Worm (Caenorhabditis elegans) whole organism, L2 larva: ENCODE measurements around the gene fbxb-64.

Source experiments
- C34F6.9 ChIP-seq: fragments of 150-350 bp; optimal IDR thresholded peaks from 2 replicates; lab custom pipeline; 2014; ENCODE audit warnings: missing biosample characterization, missing genetic modification characterization
- F13H6.1 ChIP-seq: sonication (generic microtip); optimal IDR thresholded peaks from 2 replicates; lab custom pipeline; 2016; ENCODE audit warnings: missing genetic modification characterization, missing compliant biosample characterization
- R02D3.7 ChIP-seq: fragments of 150-350 bp; optimal IDR thresholded peaks from 2 replicates; lab custom pipeline; 2014; ENCODE audit warnings: missing biosample characterization, missing genetic modification characterization
- ZK546.5 ChIP-seq: sonication (generic microtip); optimal IDR thresholded peaks from 2 replicates; lab custom pipeline; 2017; ENCODE audit warnings: missing biosample characterization, missing genetic modification characterization
- aly-2 ChIP-seq: fragments of 150-350 bp; optimal IDR thresholded peaks from 2 replicates; lab custom pipeline; 2014; ENCODE audit warnings: missing biosample characterization, missing genetic modification characterization
- blmp-1 ChIP-seq: sonication (generic microtip); optimal IDR thresholded peaks from 2 replicates; lab custom pipeline; 2017; ENCODE audit warnings: missing genetic modification characterization, mild to moderate bottlenecking, missing compliant biosample characterization, antibody characterized with exemption, moderate library complexity; ENCODE audit not compliant: insufficient read depth
- ceh-82 ChIP-seq: fragments of 150-350 bp; optimal IDR thresholded peaks from 2 replicates; lab custom pipeline; 2014; ENCODE audit warnings: missing biosample characterization, missing genetic modification characterization
- crh-2 ChIP-seq: sonication (generic microtip); optimal IDR thresholded peaks from 2 replicates; lab custom pipeline; 2017; ENCODE audit warnings: missing biosample characterization, missing genetic modification characterization
- dmd-4 ChIP-seq: sonication (generic microtip); optimal IDR thresholded peaks from 2 replicates; lab custom pipeline; 2017; ENCODE audit warnings: missing biosample characterization, missing genetic modification characterization
- elt-1 ChIP-seq: fragments of 150-350 bp; optimal IDR thresholded peaks from 2 replicates; lab custom pipeline; 2014; ENCODE audit warnings: missing biosample characterization, missing genetic modification characterization
- elt-3 ChIP-seq: sonication (generic microtip); optimal IDR thresholded peaks from 2 replicates; lab custom pipeline; 2017; ENCODE audit warnings: missing biosample characterization, missing genetic modification characterization
- fos-1 ChIP-seq: fragments of 150-350 bp; optimal IDR thresholded peaks from 2 replicates; lab custom pipeline; 2014; ENCODE audit warnings: missing biosample characterization, missing genetic modification characterization
- gmeb-1 ChIP-seq: fragments of 150-350 bp; optimal IDR thresholded peaks from 2 replicates; lab custom pipeline; 2014; ENCODE audit warnings: missing biosample characterization, missing genetic modification characterization
- lin-39 ChIP-seq: fragments of 150-350 bp; optimal IDR thresholded peaks from 2 replicates; lab custom pipeline; 2014; ENCODE audit warnings: missing biosample characterization, missing genetic modification reagents, missing genetic modification characterization
- lsy-2 ChIP-seq, 2 experiments: fragments of 150-350 bp in 1 of 2; sonication (generic microtip) in 1 of 2; optimal IDR thresholded peaks; 2 replicates each; lab custom pipeline; 2014 to 2017; ENCODE audit warnings: missing biosample characterization in 2 of 2, missing genetic modification characterization in 2 of 2
- mab-5 ChIP-seq: fragments of 150-350 bp; optimal IDR thresholded peaks from 2 replicates; lab custom pipeline; 2014; ENCODE audit warnings: missing biosample characterization, missing genetic modification characterization
- mbf-1 ChIP-seq: sonication (generic microtip); optimal IDR thresholded peaks from 2 replicates; lab custom pipeline; 2017; ENCODE audit warnings: missing biosample characterization, missing genetic modification characterization
- nhr-10 ChIP-seq: sonication (generic microtip); optimal IDR thresholded peaks from 2 replicates; lab custom pipeline; 2017; ENCODE audit warnings: missing biosample characterization, missing genetic modification characterization
- nhr-129 ChIP-seq: fragments of 150-350 bp; optimal IDR thresholded peaks from 2 replicates; lab custom pipeline; 2014; ENCODE audit warnings: missing biosample characterization, missing genetic modification characterization
- nhr-21 ChIP-seq: fragments of 150-350 bp; optimal IDR thresholded peaks from 2 replicates; lab custom pipeline; 2014; ENCODE audit warnings: missing biosample characterization, missing genetic modification characterization
- nhr-237 ChIP-seq: fragments of 150-350 bp; optimal IDR thresholded peaks from 2 replicates; lab custom pipeline; 2014; ENCODE audit warnings: missing biosample characterization, missing genetic modification characterization
- nhr-25 ChIP-seq: fragments of 150-350 bp; sonication (generic microtip); optimal IDR thresholded peaks from 3 replicates; lab custom pipeline; 2014; ENCODE audit warnings: missing biosample characterization, missing genetic modification characterization
- nhr-6 ChIP-seq: fragments of 150-350 bp; optimal IDR thresholded peaks from 2 replicates; lab custom pipeline; 2014; ENCODE audit warnings: missing biosample characterization, missing genetic modification characterization
- peb-1 ChIP-seq: fragments of 150-350 bp; optimal IDR thresholded peaks from 2 replicates; lab custom pipeline; 2014; ENCODE audit warnings: missing biosample characterization, missing genetic modification characterization
- sem-4 ChIP-seq: fragments of 150-350 bp; optimal IDR thresholded peaks from 2 replicates; lab custom pipeline; 2014; ENCODE audit warnings: missing biosample characterization, missing genetic modification reagents, missing genetic modification characterization
- sma-3 ChIP-seq: sonication (generic microtip); optimal IDR thresholded peaks from 2 replicates; lab custom pipeline; 2016; ENCODE audit warnings: missing genetic modification reagents, missing genetic modification characterization, missing compliant biosample characterization
- sma-9 ChIP-seq, 2 experiments: fragments of 150-350 bp in 1 of 2; sonication (generic microtip) in 1 of 2; optimal IDR thresholded peaks; 2 replicates each; lab custom pipeline; 2014 to 2016; ENCODE audit warnings: missing genetic modification characterization in 2 of 2, mild to moderate bottlenecking in 1 of 2, missing biosample characterization in 1 of 2, missing compliant biosample characterization in 1 of 2, missing genetic modification reagents in 1 of 2, moderate library complexity in 1 of 2
- unc-62 ChIP-seq: fragments of 150-350 bp; optimal IDR thresholded peaks from 2 replicates; lab custom pipeline; 2014; ENCODE audit warnings: missing biosample characterization, missing genetic modification reagents, missing genetic modification characterization
- zag-1 ChIP-seq: fragments of 150-350 bp; optimal IDR thresholded peaks from 2 replicates; lab custom pipeline; 2014; ENCODE audit warnings: missing biosample characterization, missing genetic modification characterization
- ztf-11 ChIP-seq: sonication (generic microtip); optimal IDR thresholded peaks from 2 replicates; lab custom pipeline; 2017; ENCODE audit warnings: missing biosample characterization, missing genetic modification characterization
- ztf-4 ChIP-seq: fragments of 150-350 bp; optimal IDR thresholded peaks from 2 replicates; lab custom pipeline; 2014; ENCODE audit warnings: missing biosample characterization, missing genetic modification characterization

fbxb-64 gene

ce11 chrV:19285921-19286320, 27.2 kb upstream of the fbxb-64 start:
- TF ChIP-seq zag-1: no peak
- no peak for TF ChIP-seq R02D3.7 (tag; lab: Kevin White, UChicago)
- TF ChIP-seq ZK546.5 (tag; lab: Kevin White, UChicago): no peak

ce11 chrV:19288073-19288805, 24.8 kb upstream of the fbxb-64 start, which contains the start of the genes F55C9.3 and fbxb-57:
Gene F55C9.3, minus strand, starts transcription at chrV:19288173.
Gene fbxb-57, plus strand, starts transcription at chrV:19288755.
- TF ChIP-seq sma-9 (GFP tag; optimal IDR thresholded peaks at IDR 0.05; lab: Kevin White, UChicago) (no peak), sma-9 (tag; optimal IDR thresholded peaks at IDR 0.05; lab: Kevin White, UChicago) (no peak), lsy-2 (tag; optimal IDR thresholded peaks at IDR 0.05; lab: Kevin White, UChicago) (no peak), unc-62 (GFP tag; lab: Kevin White, UChicago) (no peak), dmd-4 (tag; lab: Kevin White, UChicago) (no peak), ZK546.5 (tag; lab: Kevin White, UChicago) (no peak)

ce11 chrV:19293025-19293424, 20.1 kb upstream of the fbxb-64 start, which contains the start of gene F55C9.5:
Gene F55C9.5, minus strand, starts transcription at chrV:19293125.
- TF ChIP-seq elt-1 (tag; lab: Kevin White, UChicago): no peak
- no peak for TF ChIP-seq sem-4 (tag; lab: Kevin White, UChicago)
- TF ChIP-seq nhr-129 (tag; lab: Kevin White, UChicago): no peak
- TF ChIP-seq F13H6.1 (tag; lab: Kevin White, UChicago): no peak
- no peak for TF ChIP-seq gmeb-1 (tag; lab: Kevin White, UChicago)
- TF ChIP-seq nhr-25 (tag; lab: Kevin White, UChicago): no peak
- TF ChIP-seq blmp-1 (tag; lab: Kevin White, UChicago): no peak
- TF ChIP-seq C34F6.9 (tag; lab: Kevin White, UChicago): no peak
- TF ChIP-seq ztf-4 (tag; lab: Kevin White, UChicago): no peak
- no peak for TF ChIP-seq dmd-4 (tag; lab: Kevin White, UChicago)
- no peak for TF ChIP-seq lin-39 (tag; lab: Kevin White, UChicago)
- no peak for TF ChIP-seq zag-1
- TF ChIP-seq unc-62 (GFP tag; lab: Kevin White, UChicago): no peak
- no peak for TF ChIP-seq nhr-10 (tag; lab: Kevin White, UChicago)
- no peak for TF ChIP-seq mbf-1 (tag; lab: Kevin White, UChicago)
- TF ChIP-seq peb-1 (tag; lab: Kevin White, UChicago): no peak
- TF ChIP-seq nhr-6: no peak
- TF ChIP-seq sma-3 (GFP tag; lab: Kevin White, UChicago): no peak
- no peak for TF ChIP-seq elt-3 (tag; lab: Kevin White, UChicago)
- TF ChIP-seq R02D3.7 (tag; lab: Kevin White, UChicago): no peak

- no peak for TF ChIP-seq sma-9 (GFP tag; optimal IDR thresholded peaks at IDR 0.05; lab: Kevin White, UChicago)
- no peak for TF ChIP-seq sma-9 (tag; optimal IDR thresholded peaks at IDR 0.05; lab: Kevin White, UChicago)
- TF ChIP-seq fos-1: no peak
- no peak for TF ChIP-seq mbf-1 (tag; lab: Kevin White, UChicago)
- TF ChIP-seq, all 48 proteins: peak for 0
Measured at ce11 chrV:19296723-19297122, 16.4 kb upstream of the fbxb-64 start, which contains the start of gene F55C9.6. Gene F55C9.6, minus strand, starts transcription at chrV:19296823.

ce11 chrV:19297510-19297909, 15.6 kb upstream of the fbxb-64 start, which contains the start of gene fbxb-60:
Gene fbxb-60, plus strand, starts transcription at chrV:19297810.
- TF ChIP-seq crh-2 (tag; lab: Kevin White, UChicago): no peak
- no peak for TF ChIP-seq ceh-82 (tag; lab: Kevin White, UChicago)
- no peak for TF ChIP-seq unc-62 (GFP tag; lab: Kevin White, UChicago)

- no peak for TF ChIP-seq zag-1
- no peak for TF ChIP-seq C34F6.9 (tag; lab: Kevin White, UChicago)
- no peak for TF ChIP-seq mbf-1 (tag; lab: Kevin White, UChicago)
- no peak for TF ChIP-seq nhr-237 (tag; lab: Kevin White, UChicago)
- TF ChIP-seq ztf-11 (tag; lab: Kevin White, UChicago): no peak
- no peak for TF ChIP-seq nhr-21 (tag; lab: Kevin White, UChicago)
- no peak for TF ChIP-seq nhr-25 (tag; lab: Kevin White, UChicago)
- no peak for TF ChIP-seq nhr-129 (tag; lab: Kevin White, UChicago)
- no peak for TF ChIP-seq aly-2
- no peak for TF ChIP-seq peb-1 (tag; lab: Kevin White, UChicago)
- TF ChIP-seq mab-5 (tag; lab: Kevin White, UChicago): no peak
- no peak for TF ChIP-seq ceh-82 (tag; lab: Kevin White, UChicago)
- no peak for TF ChIP-seq crh-2 (tag; lab: Kevin White, UChicago)
- no peak for TF ChIP-seq ZK546.5 (tag; lab: Kevin White, UChicago)
- TF ChIP-seq lin-39 (tag; lab: Kevin White, UChicago): no peak
- TF ChIP-seq ztf-4 (tag; lab: Kevin White, UChicago): no peak
- TF ChIP-seq F13H6.1 (tag; lab: Kevin White, UChicago): no peak
Measured at ce11 chrV:19299262-19299661, 13.8 kb upstream of the fbxb-64 start, which contains the start of gene F55C9.14. Gene F55C9.14, plus strand, starts transcription at chrV:19299562.
